Worm (Caenorhabditis elegans): ENCODE measurements around the gene clec-121.

DNA sequence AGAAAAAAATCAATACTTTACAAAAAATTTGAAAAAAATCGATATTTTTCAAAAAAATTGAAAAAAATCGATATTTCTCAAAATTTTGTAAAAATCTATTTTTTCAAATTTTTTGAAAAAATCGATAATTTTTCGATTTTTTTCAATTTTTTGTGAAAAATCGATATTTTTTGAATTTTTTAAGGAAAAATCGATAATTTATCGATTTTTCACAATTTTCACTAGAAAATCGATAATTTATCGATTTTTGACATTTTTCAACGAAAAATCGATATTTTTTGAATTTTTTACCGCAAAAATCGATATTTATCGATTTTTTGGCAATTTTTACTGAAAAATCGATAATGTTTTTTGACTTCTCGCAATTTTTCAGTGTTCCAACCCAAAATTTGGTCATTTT is 38.8 kb upstream of the clec-121 start:
- TF ChIP-seq dao-5 (tag; optimal IDR thresholded peaks at IDR 0.05), result no peak
- no peak for TF ChIP-seq W03F9.2 (tag; optimal IDR thresholded peaks at IDR 0.05)
- TF ChIP-seq him-1 (tag; optimal IDR thresholded peaks at IDR 0.05), result no peak

All from whole organism, L4/young adult.